Fruit fly (Drosophila melanogaster) whole organism, pupa: ENCODE results near the gene Pdp1.

Source experiments
- CG10348 ChIP-seq: fragments of 200-800 bp; sonication (Bioruptor generic); IDR thresholded peaks from 2 replicates; pipeline ENCODE4 v1.3.6; 2022; ENCODE audit warnings: missing biosample characterization, missing genetic modification characterization
- CG12605 ChIP-seq: fragments of 200-800 bp; sonication (Bioruptor generic); IDR thresholded peaks from 2 replicates; pipeline ENCODE4 v1.3.6; 2022; ENCODE audit warnings: missing biosample characterization, missing genetic modification characterization
- CG13204 ChIP-seq: fragments of 200-800 bp; sonication (Bioruptor generic); optimal IDR thresholded peaks from 2 replicates; lab custom pipeline; 2018; ENCODE audit warnings: missing biosample characterization, mild to moderate bottlenecking, missing genetic modification characterization, moderate library complexity
- CG14655 ChIP-seq: fragments of 200-800 bp; sonication (Bioruptor generic); optimal IDR thresholded peaks from 3 replicates; lab custom pipeline; 2017; ENCODE audit warnings: mild to moderate bottlenecking, missing biosample characterization, missing genetic modification reagents, missing genetic modification characterization
- CG15710 ChIP-seq: fragments of 200-800 bp; sonication (Bioruptor generic); optimal IDR thresholded peaks from 2 replicates; lab custom pipeline; 2018; ENCODE audit warnings: missing biosample characterization, mild to moderate bottlenecking, missing genetic modification characterization, moderate library complexity
- CG17806 ChIP-seq: fragments of 200-800 bp; sonication (Bioruptor generic); optimal IDR thresholded peaks from 2 replicates; lab custom pipeline; 2018; ENCODE audit warnings: missing biosample characterization, mild to moderate bottlenecking, missing genetic modification characterization, moderate library complexity
- CG32121 ChIP-seq: fragments of 200-800 bp; sonication (Bioruptor generic); IDR thresholded peaks from 2 replicates; pipeline ENCODE4 v1.3.6; 2022; ENCODE audit warnings: missing biosample characterization, missing genetic modification characterization
- CG34367 ChIP-seq: fragments of 200-800 bp; sonication (Bioruptor generic); optimal IDR thresholded peaks from 2 replicates; lab custom pipeline; 2018; ENCODE audit warnings: missing biosample characterization, mild to moderate bottlenecking, missing genetic modification characterization
- CG4496 ChIP-seq: fragments of 200-800 bp; sonication (Bioruptor generic); IDR thresholded peaks from 3 replicates; pipeline ENCODE4 v1.3.6; 2022; ENCODE audit warnings: missing biosample characterization, missing genetic modification characterization
- CG8159 ChIP-seq: fragments of 200-800 bp; sonication (Bioruptor generic); optimal IDR thresholded peaks from 3 replicates; lab custom pipeline; 2018; ENCODE audit warnings: missing biosample characterization, mild to moderate bottlenecking, missing genetic modification characterization, moderate library complexity
- CG8301 ChIP-seq: fragments of 200-800 bp; sonication (Bioruptor generic); optimal IDR thresholded peaks from 2 replicates; lab custom pipeline; 2018; ENCODE audit warnings: missing biosample characterization, mild to moderate bottlenecking, missing genetic modification characterization
- CG9948 ChIP-seq: fragments of 200-800 bp; sonication (Bioruptor generic); optimal IDR thresholded peaks from 2 replicates; lab custom pipeline; 2018; ENCODE audit warnings: missing biosample characterization, mild to moderate bottlenecking, missing genetic modification characterization, moderate library complexity
- D1 ChIP-seq: fragments of 200-800 bp; sonication (Bioruptor generic); optimal IDR thresholded peaks from 2 replicates; lab custom pipeline; 2018; ENCODE audit warnings: missing biosample characterization, mild to moderate bottlenecking, missing genetic modification characterization, moderate library complexity
- EcR ChIP-seq: fragments of 200-800 bp; sonication (Bioruptor generic); optimal IDR thresholded peaks from 3 replicates; lab custom pipeline; 2019; ENCODE audit warnings: missing biosample characterization, missing genetic modification characterization, mild to moderate bottlenecking, moderate library complexity, missing genetic modification reagents
- Ets98B ChIP-seq: fragments of 200-800 bp; sonication (Bioruptor generic); IDR thresholded peaks from 2 replicates; pipeline ENCODE4 v1.3.6; 2022; ENCODE audit warnings: missing biosample characterization, missing genetic modification characterization
- Pif1A ChIP-seq: fragments of 200-800 bp; sonication (Bioruptor generic); optimal IDR thresholded peaks from 3 replicates; lab custom pipeline; 2016; ENCODE audit warnings: missing biosample characterization, missing genetic modification characterization
- Pif1B ChIP-seq: fragments of 200-800 bp; sonication (Bioruptor generic); optimal IDR thresholded peaks from 3 replicates; lab custom pipeline; 2016; ENCODE audit warnings: missing biosample characterization, missing genetic modification characterization
- Snoo ChIP-seq: fragments of 200-800 bp; sonication (Bioruptor generic); optimal IDR thresholded peaks from 3 replicates; lab custom pipeline; 2017; ENCODE audit warnings: missing biosample characterization, mild to moderate bottlenecking, missing genetic modification characterization, inconsistent platforms
- fd96Ca ChIP-seq: fragments of 200-800 bp; sonication (Bioruptor generic); IDR thresholded peaks from 3 replicates; pipeline ENCODE4 v1.3.6; 2022; ENCODE audit warnings: missing biosample characterization, missing genetic modification characterization
- gl ChIP-seq: fragments of 200-800 bp; sonication (Bioruptor generic); optimal IDR thresholded peaks from 2 replicates; lab custom pipeline; 2018; ENCODE audit warnings: missing biosample characterization, mild to moderate bottlenecking, missing genetic modification characterization
- rn ChIP-seq: fragments of 200-800 bp; sonication (Bioruptor generic); IDR thresholded peaks from 2 replicates; pipeline ENCODE4 v1.3.6; 2022; ENCODE audit warnings: missing biosample characterization, missing genetic modification characterization

Gene Pdp1

dm6 chr3L:7806503-7807216 lies 60.5 kb downstream of the Pdp1 start:
- TF ChIP-seq gl (tag; lab: Kevin White, UChicago) (no peak), EcR (GFP tag; lab: Kevin White, UChicago) (peak; percentile 36), D1 (no peak), CG14655 (GFP tag; lab: Kevin White, UChicago) (no peak)

dm6 chr3L:7805336-7805803 lies 61.8 kb downstream of the Pdp1 start:
- TF ChIP-seq CG8301 (tag; lab: Kevin White, UChicago) (no peak), CG17806 (tag; lab: Kevin White, UChicago) (no peak), CG4496 (GFP tag; lab: Robert Waterston, UW) (peak; percentile 21; the same call in 1 of the 3 replicates), fd96Ca (GFP tag; lab: Robert Waterston, UW) (peak; percentile 52; the same call in 2 of the 3 replicates), Pif1A (no peak), EcR (GFP tag; lab: Kevin White, UChicago) (peak; percentile 69), CG9948 (tag; lab: Kevin White, UChicago) (no peak), CG8159 (tag; lab: Kevin White, UChicago) (peak; percentile 29), gl (tag; lab: Kevin White, UChicago) (peak; percentile 76), CG32121 (GFP tag; lab: Robert Waterston, UW) (0 out of 2 replicates have a peak, but pooled peaks have one; percentile 48), D1 (no peak), CG10348 (GFP tag; lab: Robert Waterston, UW) (no peak), CG15710 (tag; lab: Kevin White, UChicago) (peak; percentile 41), CG12605 (GFP tag; lab: Robert Waterston, UW) (peak; percentile 81), rn (no peak), Ets98B (GFP tag; lab: Robert Waterston, UW) (peak; percentile 54; the same call in 1 of the 2 replicates), Pif1B (GFP tag; lab: Kevin White, UChicago) (no peak), CG34367 (tag; lab: Kevin White, UChicago) (peak; percentile 24), CG13204 (GFP tag; lab: Kevin White, UChicago) (peak; percentile 6), Snoo (peak; percentile 29), CG14655 (GFP tag; lab: Kevin White, UChicago) (no peak)

- no peak for TF ChIP-seq CG17806 (tag; lab: Kevin White, UChicago)
- peak; percentile 50 for TF ChIP-seq Ets98B (GFP tag; lab: Robert Waterston, UW)
- TF ChIP-seq Pif1A, result no peak
- TF ChIP-seq rn, result no peak
- no peak for TF ChIP-seq fd96Ca (GFP tag; lab: Robert Waterston, UW)
- peak; percentile 20 for TF ChIP-seq CG13204 (GFP tag; lab: Kevin White, UChicago)
- TF ChIP-seq Snoo, result peak; percentile 34
- peak; percentile 32; the same call in 1 of the 2 replicates for TF ChIP-seq CG12605 (GFP tag; lab: Robert Waterston, UW)
- TF ChIP-seq CG10348 (GFP tag; lab: Robert Waterston, UW), result no peak
- TF ChIP-seq CG4496 (GFP tag; lab: Robert Waterston, UW), result peak; percentile 37; the same call in 1 of the 3 replicates
- TF ChIP-seq CG34367 (tag; lab: Kevin White, UChicago), result peak; percentile 13
- TF ChIP-seq EcR (GFP tag; lab: Kevin White, UChicago), result peak; percentile 94
- TF ChIP-seq CG8159 (tag; lab: Kevin White, UChicago), result peak; percentile 25
- TF ChIP-seq gl (tag; lab: Kevin White, UChicago), result peak; percentile 48
- TF ChIP-seq D1, result no peak
- peak; percentile 35 for TF ChIP-seq CG15710 (tag; lab: Kevin White, UChicago)
- TF ChIP-seq CG14655 (GFP tag; lab: Kevin White, UChicago), result no peak
- no peak for TF ChIP-seq CG32121 (GFP tag; lab: Robert Waterston, UW)
- TF ChIP-seq CG8301 (tag; lab: Kevin White, UChicago), result no peak
- TF ChIP-seq Pif1B (GFP tag; lab: Kevin White, UChicago), result peak; percentile 25
- no peak for TF ChIP-seq CG9948 (tag; lab: Kevin White, UChicago)
Observed at dm6 chr3L:7804406-7805327, 62.5 kb downstream of the Pdp1 start.

dm6 chr3L:7801308-7801893 lies 65.8 kb downstream of the Pdp1 start:
- TF ChIP-seq fd96Ca (GFP tag; lab: Robert Waterston, UW), result no peak

- no peak for TF ChIP-seq CG13204 (GFP tag; lab: Kevin White, UChicago)
- no peak for TF ChIP-seq CG17806 (tag; lab: Kevin White, UChicago)
- TF ChIP-seq CG9948 (tag; lab: Kevin White, UChicago), result no peak
- no peak for TF ChIP-seq CG34367 (tag; lab: Kevin White, UChicago)
- no peak for TF ChIP-seq CG4496 (GFP tag; lab: Robert Waterston, UW)
- TF ChIP-seq CG8301 (tag; lab: Kevin White, UChicago), result no peak
- TF ChIP-seq CG10348 (GFP tag; lab: Robert Waterston, UW), result no peak
Observed at dm6 chr3L:7792775-7793174, 74.4 kb downstream of the Pdp1 start.
